Worm (Caenorhabditis elegans): ENCODE results near the gene spp-13.

spp-13 gene

DNA sequence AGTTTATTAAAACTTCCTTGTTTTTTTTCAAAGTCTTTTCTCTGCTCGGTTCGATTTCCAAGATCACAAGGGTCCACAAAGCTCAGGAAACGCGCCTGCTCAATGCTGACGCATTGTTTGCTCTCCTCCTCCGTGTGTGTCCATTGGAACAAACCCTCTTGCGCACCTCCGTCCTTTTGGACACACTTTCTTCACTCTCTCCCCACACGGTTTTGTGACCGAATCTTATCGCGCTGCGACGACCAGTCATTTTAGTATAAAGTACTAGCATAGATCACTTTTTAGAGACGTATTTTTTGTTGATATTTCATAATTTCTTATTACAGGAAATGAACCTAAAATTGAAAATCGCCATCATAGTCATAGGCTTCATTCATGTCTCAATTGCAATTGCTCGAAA is 50.1 kb downstream of the spp-13 start (continued):
- TF ChIP-seq lsy-27 (tag; optimal IDR thresholded peaks at IDR 0.05; ENCODE audit: borderline replicate concordance, insufficient read depth) (no peak), attf-5 (GFP tag; optimal IDR thresholded peaks at IDR 0.05) (peak; percentile 58), aptf-2 (GFP tag; conservative IDR thresholded peaks at IDR 0.05) (no peak), akir-1 (GFP tag; optimal IDR thresholded peaks at IDR 0.05) (no peak), Y56A3A.18 (GFP tag; IDR thresholded peaks at IDR 0.05) (no peak), ets-4 (GFP tag; optimal IDR thresholded peaks at IDR 0.05) (no peak), bed-2 (GFP tag; IDR thresholded peaks at IDR 0.05) (no peak), tbp1 (GFP tag; optimal IDR thresholded peaks at IDR 0.05) (no peak), F55B11.4 (tag; optimal IDR thresholded peaks at IDR 0.05; ENCODE audit: borderline replicate concordance, insufficient read depth) (no peak), K12H6.12 (tag; optimal IDR thresholded peaks at IDR 0.05) (peak; percentile 53), mcd-1 (GFP tag; IDR thresholded peaks at IDR 0.05) (no peak; the same call in 1 of the 2 replicates), ztf-6 (GFP tag; IDR thresholded peaks at IDR 0.05) (no peak), B0261.1 (tag; optimal IDR thresholded peaks at IDR 0.05) (peak; percentile 3), pbrm-1 (GFP tag; IDR thresholded peaks at IDR 0.05) (no peak), ztf-3 (GFP tag; optimal IDR thresholded peaks at IDR 0.05) (no peak), F39B2.1 (GFP tag; IDR thresholded peaks at IDR 0.05) (no peak), B0019.2 (GFP tag; conservative IDR thresholded peaks at IDR 0.05) (no peak), ztf-28 (GFP tag; IDR thresholded peaks at IDR 0.05) (no peak), nhr-27 (tag; optimal IDR thresholded peaks at IDR 0.05) (no peak), K11D2.4 (GFP tag; IDR thresholded peaks at IDR 0.05) (peak; percentile 65), tlf-1 (GFP tag; optimal IDR thresholded peaks at IDR 0.05) (peak; percentile 8), chd-7 (tag; optimal IDR thresholded peaks at IDR 0.05) (no peak), rpc-1 (optimal IDR thresholded peaks at IDR 0.05) (no peak), rpc-1 (tag; optimal IDR thresholded peaks at IDR 0.05) (no peak), bed-1 (GFP tag; IDR thresholded peaks at IDR 0.05) (no peak), zfh-2 (GFP tag; conservative IDR thresholded peaks at IDR 0.05) (no peak), cebp-2 (GFP tag; IDR thresholded peaks at IDR 0.05) (no peak), F37B4.10 (GFP tag; IDR thresholded peaks at IDR 0.05) (no peak), T26A5.8 (tag; optimal IDR thresholded peaks at IDR 0.05) (no peak), T07F8.4 (tag; optimal IDR thresholded peaks at IDR 0.05) (no peak), B0035.1 (tag; optimal IDR thresholded peaks at IDR 0.05) (no peak), cebp-1 (GFP tag; IDR thresholded peaks at IDR 0.05) (peak; percentile 64; the same call in 1 of the 2 replicates), cebp-1 (tag; optimal IDR thresholded peaks at IDR 0.05) (peak; percentile 82), sea-2 (GFP tag; IDR thresholded peaks at IDR 0.05) (no peak)

DNA sequence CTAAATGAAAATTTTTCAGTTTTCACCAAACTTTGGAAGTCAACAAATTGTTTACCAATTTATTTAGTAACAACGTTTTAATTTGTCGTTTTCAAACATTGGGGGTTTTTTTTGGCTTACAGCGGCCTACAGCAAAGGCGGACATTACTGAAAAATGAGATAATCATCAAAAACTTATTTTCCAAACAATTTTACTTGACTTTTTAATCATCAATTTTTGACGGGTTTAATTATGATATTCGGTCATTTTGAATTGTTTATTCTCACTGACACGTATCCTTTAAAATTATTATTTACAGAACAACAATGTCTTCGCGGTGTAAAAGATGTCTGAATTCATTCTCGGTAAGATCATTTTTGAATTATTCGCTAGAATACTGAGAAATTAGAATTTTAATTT is 50.8 kb downstream of the spp-13 start, which contains the start of gene F40B5.2:
TSS of gene F40B5.2 (plus strand) at position 301 of the 400 bp plus-strand sequence.
- no peak for TF ChIP-seq Y53F4B.3 (GFP tag; IDR thresholded peaks at IDR 0.05)
- no peak for TF ChIP-seq mxl-1 (tag; optimal IDR thresholded peaks at IDR 0.05)
- TF ChIP-seq mcd-1 (GFP tag; IDR thresholded peaks at IDR 0.05) = no peak
- no peak for TF ChIP-seq egl-18 (GFP tag; IDR thresholded peaks at IDR 0.05)
- no peak for TF ChIP-seq F52B5.7 (tag; optimal IDR thresholded peaks at IDR 0.05)
- no peak for TF ChIP-seq cebp-2 (GFP tag; IDR thresholded peaks at IDR 0.05)
- TF ChIP-seq dpff-1 (tag; optimal IDR thresholded peaks at IDR 0.05) = no peak
- no peak for TF ChIP-seq T26A5.8 (tag; optimal IDR thresholded peaks at IDR 0.05)
